Worm (Caenorhabditis elegans): ENCODE data around the gene F14D7.1.

F14D7.1 gene

DNA sequence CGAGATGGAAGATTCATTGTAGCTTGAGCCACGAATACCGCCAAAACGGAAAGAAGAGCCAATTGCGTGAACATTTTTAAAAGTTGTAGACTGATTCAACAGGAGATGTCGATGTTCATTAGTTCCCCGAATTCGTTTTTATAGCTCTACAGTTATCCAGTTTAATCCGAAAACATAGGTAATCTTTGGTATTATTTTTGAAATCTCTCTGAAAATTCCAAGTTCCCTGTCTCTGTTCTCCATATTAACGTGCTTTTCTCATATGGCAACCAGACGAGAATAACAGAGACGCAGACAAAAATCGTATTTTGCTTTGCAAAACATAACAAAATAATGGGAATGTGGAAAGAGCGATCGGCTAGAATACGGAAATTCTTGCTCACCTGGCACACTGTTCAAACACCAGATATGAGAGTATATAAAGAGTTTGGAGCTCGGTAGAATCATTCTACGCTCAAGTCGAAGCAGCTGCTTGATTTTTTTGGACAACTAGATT, 10.4 kb upstream of the F14D7.1 start, which contains the start of the genes spig-3 and F14D7.12:
spig-3 (minus strand) TSS at position 101 of the 496 bp plus-strand sequence.
F14D7.12 (plus strand) TSS at position 446 of the 496 bp plus-strand sequence.
- TF ChIP-seq lin-13 (GFP tag; optimal IDR thresholded peaks at IDR 0.05) (no peak), unc-62 (GFP tag; optimal IDR thresholded peaks at IDR 0.05) (no peak), nhr-129 (tag; optimal IDR thresholded peaks at IDR 0.05) (no peak), egl-27 (tag; optimal IDR thresholded peaks at IDR 0.05) (no peak)

DNA sequence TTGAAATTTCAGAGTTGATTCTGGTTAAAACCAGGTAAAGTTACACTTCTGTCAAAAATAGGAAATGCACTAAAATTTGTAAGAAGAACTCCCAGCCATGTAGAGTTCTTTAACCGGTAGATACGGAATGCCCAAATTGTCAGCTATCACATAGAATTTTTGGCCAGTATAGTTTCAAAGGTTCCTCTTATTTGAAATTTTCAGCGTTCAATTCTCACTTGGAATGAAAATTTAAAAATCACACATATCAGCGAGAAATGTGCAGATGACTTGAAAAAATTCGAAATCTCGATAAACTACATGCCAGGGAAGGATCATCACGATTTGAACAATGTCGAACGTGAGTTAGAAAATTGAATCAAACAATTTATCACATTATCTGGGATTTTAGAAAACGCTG, 7.2 kb upstream of the F14D7.1 start, which contains the start of gene F14D7.3:
F14D7.3 (plus strand) TSS at position 301 of the 400 bp plus-strand sequence.
- TF ChIP-seq sma-9 (GFP tag; optimal IDR thresholded peaks at IDR 0.05) = no peak
- no peak for TF ChIP-seq sma-9 (tag; optimal IDR thresholded peaks at IDR 0.05)
- TF ChIP-seq peb-1 (tag; optimal IDR thresholded peaks at IDR 0.05) = no peak
- TF ChIP-seq ceh-16 (tag; optimal IDR thresholded peaks at IDR 0.05) = no peak
- TF ChIP-seq dmd-4 (tag; optimal IDR thresholded peaks at IDR 0.05) = no peak
- no peak for TF ChIP-seq Y55F3AM.14 (GFP tag; optimal IDR thresholded peaks at IDR 0.05)
- TF ChIP-seq gmeb-1 (tag; optimal IDR thresholded peaks at IDR 0.05) = no peak
- no peak for TF ChIP-seq ZK546.5 (tag; optimal IDR thresholded peaks at IDR 0.05)
- no peak for TF ChIP-seq nhr-6 (tag; optimal IDR thresholded peaks at IDR 0.05)
- no peak for TF ChIP-seq skn-1 (tag; optimal IDR thresholded peaks at IDR 0.05)
- no peak for TF ChIP-seq blmp-1 (tag; optimal IDR thresholded peaks at IDR 0.05; ENCODE audit: insufficient read depth)
- no peak for TF ChIP-seq nhr-77 (tag; optimal IDR thresholded peaks at IDR 0.05)
- TF ChIP-seq lsy-2 (tag; optimal IDR thresholded peaks at IDR 0.05) = no peak
- no peak for TF ChIP-seq unc-62 (GFP tag; optimal IDR thresholded peaks at IDR 0.05)
- no peak for TF ChIP-seq snpc-4 (tag; optimal IDR thresholded peaks at IDR 0.05)
- no peak for TF ChIP-seq unc-39 (tag; optimal IDR thresholded peaks at IDR 0.05)
- no peak for TF ChIP-seq elt-3 (tag; optimal IDR thresholded peaks at IDR 0.05)
- TF ChIP-seq sma-3 (GFP tag; optimal IDR thresholded peaks at IDR 0.05) = no peak
- no peak for TF ChIP-seq nhr-12 (tag; optimal IDR thresholded peaks at IDR 0.05)
- no peak for TF ChIP-seq nhr-237 (tag; optimal IDR thresholded peaks at IDR 0.05)

DNA sequence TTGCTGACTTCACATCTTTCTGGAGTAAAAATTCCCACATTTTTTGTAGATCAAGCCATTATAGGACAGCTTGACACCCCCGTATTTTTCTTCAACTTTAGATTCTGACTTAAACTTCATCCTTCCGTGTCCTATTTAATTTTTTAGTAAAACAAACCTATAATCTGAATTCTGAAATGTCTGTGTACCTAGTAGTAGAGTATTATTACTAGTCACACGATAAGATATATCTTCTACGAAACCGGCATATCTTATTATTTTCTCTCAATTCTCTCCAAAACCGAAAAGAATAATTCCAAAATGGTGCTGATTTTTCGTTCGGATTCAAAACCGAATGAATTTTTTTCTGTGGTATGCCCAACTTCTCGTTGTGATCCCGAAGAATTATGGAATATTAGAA, 5.1 kb upstream of the F14D7.1 start, which contains the start of gene F14D7.9:
F14D7.9 (plus strand) TSS at position 301 of the 400 bp plus-strand sequence.
- no peak for TF ChIP-seq C34F6.9 (tag; optimal IDR thresholded peaks at IDR 0.05)
- no peak for TF ChIP-seq sem-4 (tag; optimal IDR thresholded peaks at IDR 0.05)
- TF ChIP-seq ztf-4 (tag; optimal IDR thresholded peaks at IDR 0.05) = no peak
- TF ChIP-seq ZK546.5 (tag; optimal IDR thresholded peaks at IDR 0.05) = no peak
- no peak for TF ChIP-seq nhr-77 (tag; optimal IDR thresholded peaks at IDR 0.05)
- no peak for TF ChIP-seq ama-1 (optimal IDR thresholded peaks at IDR 0.05)
- TF ChIP-seq elt-1 (tag; optimal IDR thresholded peaks at IDR 0.05) = no peak
- TF ChIP-seq alr-1 (tag; optimal IDR thresholded peaks at IDR 0.05) = no peak
- TF ChIP-seq ztf-11 (tag; optimal IDR thresholded peaks at IDR 0.05) = no peak
- TF ChIP-seq lin-13 (GFP tag; optimal IDR thresholded peaks at IDR 0.05) = no peak
- TF ChIP-seq aly-2 (tag; optimal IDR thresholded peaks at IDR 0.05) = no peak
- TF ChIP-seq blmp-1 (tag; optimal IDR thresholded peaks at IDR 0.05; ENCODE audit: insufficient read depth) = no peak
- TF ChIP-seq egl-27 (tag; optimal IDR thresholded peaks at IDR 0.05) = no peak
- no peak for TF ChIP-seq unc-62 (GFP tag; optimal IDR thresholded peaks at IDR 0.05)
- TF ChIP-seq fos-1 (tag; optimal IDR thresholded peaks at IDR 0.05) = no peak

DNA sequence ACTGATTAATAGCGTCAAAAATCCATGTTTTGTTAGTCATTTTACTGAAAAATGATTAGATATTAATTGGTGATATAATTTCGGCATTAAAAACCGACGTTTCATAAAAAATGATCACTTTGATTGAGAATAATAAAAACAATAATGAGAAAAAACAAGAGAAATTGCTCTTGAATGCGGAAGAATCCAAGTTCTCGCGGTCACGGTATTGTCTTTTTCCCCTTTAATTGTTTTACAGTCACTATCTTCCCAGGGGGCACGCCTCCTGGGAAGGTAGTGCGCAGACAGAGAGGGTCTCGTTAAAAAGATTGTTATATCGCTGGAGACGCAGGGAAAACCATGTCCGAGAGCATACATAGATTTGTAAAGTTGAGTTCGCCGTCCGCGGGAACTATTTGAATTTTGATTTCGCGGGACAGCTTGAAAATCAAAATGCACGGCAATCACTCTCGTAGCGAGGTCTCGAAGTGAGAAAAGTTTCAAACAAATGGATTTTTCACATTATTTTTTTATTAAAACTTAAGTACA, 4.5 kb upstream of the F14D7.1 start, which contains the start of gene F14D7.2:
F14D7.2 (minus strand) TSS at position 51 of the 528 bp plus-strand sequence.
- TF ChIP-seq nhr-6 (tag; optimal IDR thresholded peaks at IDR 0.05) (no peak), ama-1 (optimal IDR thresholded peaks at IDR 0.05) (no peak), nhr-237 (tag; optimal IDR thresholded peaks at IDR 0.05) (no peak)

DNA sequence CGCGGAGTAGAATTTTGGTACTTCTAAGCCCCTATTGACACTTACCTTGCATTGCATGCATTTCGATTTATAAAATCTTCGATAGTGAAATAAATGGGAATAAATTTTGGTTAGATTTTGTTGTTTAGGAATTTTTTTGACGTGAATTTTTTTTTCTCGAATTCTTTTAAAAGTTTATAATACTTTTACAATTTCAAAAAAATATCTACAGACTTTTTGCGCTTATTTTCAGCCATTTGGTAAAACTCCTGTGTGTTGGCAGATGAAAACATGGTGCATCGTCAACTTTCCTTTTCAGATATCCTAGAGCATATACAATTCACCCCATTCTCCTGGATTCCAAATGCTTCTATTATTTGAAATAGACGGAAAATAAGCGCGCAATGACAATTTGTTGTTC, 1.4 kb upstream of the F14D7.1 start, which contains the start of gene F14D7.18:
F14D7.18 (minus strand) TSS at position 101 of the 400 bp plus-strand sequence.
- TF ChIP-seq lin-39 (tag; optimal IDR thresholded peaks at IDR 0.05) = no peak
- no peak for TF ChIP-seq unc-55 (GFP tag; optimal IDR thresholded peaks at IDR 0.05)
- TF ChIP-seq nhr-10 (tag; optimal IDR thresholded peaks at IDR 0.05) = no peak
- TF ChIP-seq R02D3.7 (tag; optimal IDR thresholded peaks at IDR 0.05) = no peak
